Worm (Caenorhabditis elegans) whole organism, L4/young adult: ENCODE results near the gene srx-86.

Experiments
- W03F9.2 ChIP-seq: fragments of 150-350 bp; optimal IDR thresholded peaks from 2 replicates; lab custom pipeline; 2014; ENCODE audit warnings: missing biosample characterization, missing genetic modification characterization
- dao-5 ChIP-seq: sonication (generic microtip); optimal IDR thresholded peaks from 2 replicates; lab custom pipeline; 2016; ENCODE audit warnings: missing genotype, missing genetic modification characterization, moderate library complexity, missing compliant biosample characterization

DNA sequence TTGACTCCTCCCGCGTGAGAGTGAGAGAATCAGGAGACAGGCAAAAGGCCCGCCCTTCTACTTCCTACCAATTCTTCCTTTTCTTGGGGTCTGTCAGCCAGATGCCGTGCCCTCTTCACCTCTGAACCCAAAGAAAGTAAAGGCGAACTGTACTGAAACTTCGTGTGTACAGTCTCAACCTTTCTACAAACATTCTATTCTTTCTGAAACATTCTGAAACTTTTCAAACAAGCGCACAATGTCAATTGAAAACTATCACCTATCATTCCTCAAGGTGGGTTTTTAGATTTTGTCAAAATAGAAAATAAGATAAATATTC is 30.2 kb upstream of the srx-86 start:
- TF ChIP-seq dao-5 (no peak), W03F9.2 (tag; lab: Kevin White, UChicago) (no peak)
